Worm (Caenorhabditis elegans) whole organism, early embryonic: ENCODE measurements around the gene C35A11.2.

Source experiments
- F13C5.2 ChIP-seq: sonication (generic microtip); optimal IDR thresholded peaks from 2 replicates; lab custom pipeline; 2017; ENCODE audit warnings: mild to moderate bottlenecking, missing genetic modification characterization, inconsistent platforms, missing compliant biosample characterization
- aly-1 ChIP-seq: sonication (generic microtip); optimal IDR thresholded peaks from 2 replicates; lab custom pipeline; 2016; ENCODE audit warnings: missing genetic modification characterization, missing compliant biosample characterization
- ama-1 ChIP-seq: fragments of 150-350 bp; optimal IDR thresholded peaks from 2 replicates; lab custom pipeline; 2014
- ceh-13 ChIP-seq: fragments of 200-800 bp; sonication (Bioruptor generic); optimal IDR thresholded peaks from 2 replicates; lab custom pipeline; 2018; ENCODE audit warnings: mild to moderate bottlenecking, missing genetic modification characterization, missing compliant biosample characterization
- ceh-36 ChIP-seq: sonication (generic microtip); optimal IDR thresholded peaks from 2 replicates; lab custom pipeline; 2016; ENCODE audit warnings: missing genetic modification characterization, inconsistent platforms, missing compliant biosample characterization
- ets-7 ChIP-seq: sonication (generic microtip); optimal IDR thresholded peaks from 2 replicates; lab custom pipeline; 2016; ENCODE audit warnings: missing genotype, missing genetic modification characterization, missing compliant biosample characterization
- flt-1 ChIP-seq: fragments of 200-800 bp; sonication (Bioruptor generic); IDR thresholded peaks from 2 replicates; pipeline ENCODE4 v1.3.6; 2022; ENCODE audit warnings: missing genetic modification characterization, missing compliant biosample characterization
- hmbx-1 ChIP-seq: sonication (generic microtip); optimal IDR thresholded peaks from 2 replicates; lab custom pipeline; 2016; ENCODE audit warnings: mild to moderate bottlenecking, missing genetic modification characterization, missing compliant biosample characterization
- hmg-4 ChIP-seq: fragments of 200-800 bp; sonication (Bioruptor generic); optimal IDR thresholded peaks from 2 replicates; lab custom pipeline; 2018; ENCODE audit warnings: mild to moderate bottlenecking, missing genetic modification characterization, missing compliant biosample characterization
- hnd-1 ChIP-seq: sonication (generic microtip); optimal IDR thresholded peaks from 2 replicates; lab custom pipeline; 2016; ENCODE audit warnings: missing genetic modification characterization, missing compliant biosample characterization
- sea-1 ChIP-seq: fragments of 200-800 bp; sonication (Bioruptor generic); conservative IDR thresholded peaks from 2 replicates; pipeline ENCODE4 v1.3.6; 2022; ENCODE audit warnings: missing genetic modification characterization, missing compliant biosample characterization
- tbx-11 ChIP-seq: fragments of 200-800 bp; sonication (Bioruptor generic); IDR thresholded peaks from 2 replicates; pipeline ENCODE4 v1.3.6; 2022; ENCODE audit warnings: missing genetic modification characterization, missing compliant biosample characterization
- tbx-37 ChIP-seq: fragments of 200-800 bp; sonication (Bioruptor generic); conservative IDR thresholded peaks from 2 replicates; pipeline ENCODE4 v1.3.6; 2022; ENCODE audit warnings: missing genetic modification reagents, missing genetic modification characterization, missing compliant biosample characterization
- tra-4 ChIP-seq: sonication (generic microtip); optimal IDR thresholded peaks from 2 replicates; lab custom pipeline; 2017; ENCODE audit warnings: missing genetic modification characterization, missing compliant biosample characterization

DNA sequence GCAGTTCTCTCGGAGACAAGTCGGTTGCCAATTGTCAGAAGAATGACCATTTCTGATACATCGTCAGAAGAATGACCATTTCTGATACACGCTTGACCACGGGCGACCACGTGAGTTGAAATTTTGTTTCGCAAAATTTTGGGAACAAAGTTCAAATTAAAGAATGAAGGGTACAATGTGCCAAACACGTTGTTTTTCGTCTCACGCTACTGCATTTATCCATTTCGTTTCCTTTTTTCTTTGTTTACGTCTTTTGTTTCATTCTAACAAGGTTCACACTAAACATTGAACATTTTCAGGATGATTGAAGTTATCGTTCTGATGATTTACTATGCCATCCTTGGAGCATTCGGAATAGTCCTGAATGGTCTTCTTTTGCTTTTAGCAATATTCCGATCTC, 34.6 kb upstream of the C35A11.2 start, which contains the start of gene srd-9:
- TF ChIP-seq ama-1 (lab: Kevin White, UChicago) (no peak), flt-1 (GFP tag; lab: Robert Waterston, UW) (no peak), hmbx-1 (tag; lab: Kevin White, UChicago) (no peak), ceh-36 (no peak), aly-1 (tag; lab: Kevin White, UChicago) (no peak), F13C5.2 (tag; lab: Kevin White, UChicago) (no peak), tra-4 (no peak), tbx-37 (no peak), ceh-13 (GFP tag; lab: Kevin White, UChicago) (no peak), hmg-4 (GFP tag; lab: Kevin White, UChicago) (no peak), ets-7 (tag; lab: Kevin White, UChicago) (no peak), sea-1 (no peak), tbx-11 (GFP tag; lab: Robert Waterston, UW) (no peak), hnd-1 (tag; lab: Kevin White, UChicago) (no peak)
